Worm (Caenorhabditis elegans) whole organism, midembryonic: ENCODE measurements around the gene top-3.

Experiments used
- T22C8.4 ChIP-seq: fragments of 200-800 bp; sonication (Bioruptor generic); IDR thresholded peaks from 2 replicates; pipeline ENCODE4 v1.3.6; 2022; ENCODE audit warnings: missing genetic modification characterization, missing compliant biosample characterization
- cog-1 ChIP-seq: sonication (generic microtip); optimal IDR thresholded peaks from 2 replicates; lab custom pipeline; 2016; ENCODE audit warnings: missing genetic modification characterization, missing compliant biosample characterization
- flt-1 ChIP-seq: fragments of 200-800 bp; sonication (Bioruptor generic); IDR thresholded peaks from 2 replicates; pipeline ENCODE4 v1.3.6; 2022; ENCODE audit warnings: missing genetic modification characterization, missing compliant biosample characterization
- klf-2 ChIP-seq: fragments of 200-800 bp; sonication (Bioruptor generic); conservative IDR thresholded peaks from 2 replicates; pipeline ENCODE4 v1.3.6; 2022; ENCODE audit warnings: missing genetic modification reagents, missing genetic modification characterization, missing compliant biosample characterization
- med-1 ChIP-seq: sonication (generic microtip); optimal IDR thresholded peaks from 2 replicates; lab custom pipeline; 2017; ENCODE audit warnings: missing genetic modification characterization, mild to moderate bottlenecking, missing compliant biosample characterization, antibody characterized with exemption, missing genetic modification reagents; ENCODE audit not compliant: insufficient read depth
- ref-1 ChIP-seq: fragments of 200-800 bp; sonication (Bioruptor generic); conservative IDR thresholded peaks from 2 replicates; pipeline ENCODE4 v1.3.6; 2022; ENCODE audit warnings: missing genetic modification reagents, missing genetic modification characterization, missing compliant biosample characterization
- tab-1 ChIP-seq: fragments of 200-800 bp; sonication (Bioruptor generic); IDR thresholded peaks from 2 replicates; pipeline ENCODE4 v1.3.6; 2022; ENCODE audit warnings: missing genetic modification characterization, missing compliant biosample characterization
- ztf-23 ChIP-seq: fragments of 200-800 bp; sonication (Bioruptor generic); IDR thresholded peaks from 2 replicates; pipeline ENCODE4 v1.3.6; 2022; ENCODE audit warnings: missing genetic modification reagents, missing genetic modification characterization, missing compliant biosample characterization
- ztf-29 ChIP-seq: fragments of 200-800 bp; sonication (Bioruptor generic); IDR thresholded peaks from 2 replicates; pipeline ENCODE4 v1.3.6; 2022; ENCODE audit warnings: missing genetic modification reagents, missing genetic modification characterization, missing compliant biosample characterization

Gene top-3

DNA sequence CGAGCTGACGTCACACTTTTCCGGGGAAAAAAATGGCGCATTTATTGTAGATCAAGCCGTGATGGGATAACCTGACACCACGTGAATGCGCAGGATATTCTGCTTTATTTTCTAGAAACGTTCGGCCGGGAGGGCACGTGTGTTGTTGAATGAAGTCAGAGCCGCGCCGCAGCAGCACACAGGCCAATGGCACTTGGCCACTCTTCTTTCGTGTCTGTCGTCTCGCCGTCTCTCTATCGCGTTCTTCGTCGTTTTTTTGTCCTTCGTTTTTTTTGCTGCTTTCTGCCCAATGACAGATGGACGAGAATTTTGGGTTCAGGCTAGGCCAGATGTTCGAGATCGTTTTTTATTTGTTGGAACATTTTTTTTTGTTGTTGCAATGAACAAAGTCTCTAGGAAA lies 21.6 kb upstream of the top-3 start:
- TF ChIP-seq ztf-23 (GFP tag; lab: Robert Waterston, UW): no peak
- no peak for TF ChIP-seq ref-1 (GFP tag; lab: Robert Waterston, UW)
- TF ChIP-seq T22C8.4 (GFP tag; lab: Robert Waterston, UW): no peak
- TF ChIP-seq flt-1 (GFP tag; lab: Robert Waterston, UW): no peak
- no peak for TF ChIP-seq med-1
- no peak for TF ChIP-seq klf-2 (GFP tag; lab: Robert Waterston, UW)

DNA sequence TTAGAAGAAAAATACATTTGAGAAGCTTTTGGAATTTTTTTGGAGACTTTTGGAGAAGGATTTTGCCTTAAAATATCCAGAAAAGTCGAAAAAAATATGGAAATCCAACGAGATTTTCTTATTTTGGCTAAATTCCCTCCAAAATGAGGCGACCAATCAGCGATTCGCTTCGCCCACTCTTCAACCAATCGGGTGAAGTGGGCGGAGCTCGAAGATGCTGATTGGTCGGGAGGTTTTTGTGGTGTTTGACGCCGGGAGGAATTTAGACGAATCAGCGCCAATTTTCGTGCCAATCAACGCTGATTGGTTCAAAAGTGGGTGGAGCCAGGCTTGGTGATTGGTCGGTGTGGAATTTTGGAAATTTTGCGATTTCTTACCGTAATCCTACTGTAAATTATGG lies 20.8 kb upstream of the top-3 start:
- TF ChIP-seq ref-1 (GFP tag; lab: Robert Waterston, UW) (no peak), ztf-29 (GFP tag; lab: Robert Waterston, UW) (no peak), flt-1 (GFP tag; lab: Robert Waterston, UW) (no peak), T22C8.4 (GFP tag; lab: Robert Waterston, UW) (no peak), ztf-23 (GFP tag; lab: Robert Waterston, UW) (no peak), cog-1 (tag; lab: Kevin White, UChicago) (no peak), tab-1 (GFP tag; lab: Robert Waterston, UW) (no peak), med-1 (no peak), klf-2 (GFP tag; lab: Robert Waterston, UW) (no peak)

DNA sequence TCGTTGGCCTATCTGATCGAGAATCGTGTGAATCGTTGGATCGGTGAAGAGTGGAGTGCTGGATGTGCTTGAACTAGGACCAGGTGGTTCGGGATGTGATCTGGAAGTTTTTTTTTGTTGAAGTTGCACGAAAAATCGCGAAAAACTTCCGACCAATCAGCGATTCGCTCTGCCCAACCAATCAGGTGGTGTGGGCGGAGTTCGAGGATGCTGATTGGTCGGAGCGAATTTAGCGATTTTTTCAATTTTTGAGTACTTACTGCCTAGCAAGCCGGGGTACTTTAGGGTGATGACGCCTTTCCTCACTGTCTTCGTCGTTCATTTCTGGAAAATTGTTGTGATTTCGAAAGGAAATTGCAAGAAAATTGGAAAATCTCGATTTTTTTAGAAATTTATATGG lies 18.8 kb upstream of the top-3 start, which contains the start of gene Y56A3A.30:
Gene Y56A3A.30, minus strand, starts transcription at position 324 of the 400 bp plus-strand sequence.
- TF ChIP-seq tab-1 (GFP tag; lab: Robert Waterston, UW): no peak
- TF ChIP-seq med-1: no peak
- TF ChIP-seq ref-1 (GFP tag; lab: Robert Waterston, UW): no peak

DNA sequence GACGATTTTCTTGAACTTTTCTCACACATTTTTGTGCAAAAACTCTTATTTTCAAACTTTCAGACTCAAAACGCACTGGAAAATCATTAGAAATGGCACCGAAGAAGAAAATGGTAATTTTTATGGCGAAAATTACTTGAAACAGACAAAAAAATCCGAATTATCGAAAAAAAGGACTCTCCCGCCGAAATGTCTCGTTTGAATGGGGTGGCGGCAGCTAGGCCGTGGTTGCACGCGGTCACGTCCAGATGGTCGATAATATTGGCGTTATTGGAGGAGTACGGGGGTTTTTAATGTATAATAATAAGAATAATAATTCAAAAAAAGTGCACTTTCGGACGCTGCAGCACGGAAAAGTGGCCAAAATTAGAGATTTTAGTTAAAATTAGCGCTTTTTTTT lies 14.4 kb upstream of the top-3 start, which contains the start of gene Y56A3A.31:
Gene Y56A3A.31, plus strand, starts transcription at position 64 of the 400 bp plus-strand sequence.
- TF ChIP-seq ztf-23 (GFP tag; lab: Robert Waterston, UW): no peak

DNA sequence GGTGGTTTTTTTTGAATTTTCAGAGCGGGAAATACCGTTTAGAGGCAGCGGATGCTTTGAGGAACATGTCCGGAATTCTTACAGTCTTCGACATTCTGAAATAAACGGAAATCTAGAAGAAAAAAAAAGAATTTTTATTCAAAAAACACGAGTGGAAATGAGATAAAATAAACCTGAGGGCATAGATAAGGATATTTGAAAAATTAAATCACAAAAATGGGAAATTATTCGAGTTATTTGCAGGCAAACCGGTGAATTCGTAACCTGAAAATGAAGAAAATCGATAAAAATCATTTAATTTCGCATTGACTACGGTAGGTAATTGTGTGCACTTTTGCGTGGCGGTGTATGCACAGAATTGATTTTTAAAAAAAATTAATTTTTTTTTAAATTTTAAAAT lies 14.0 kb upstream of the top-3 start, which contains the start of gene ung-1:
Gene ung-1, minus strand, starts transcription at position 101 of the 400 bp plus-strand sequence.
- no peak for TF ChIP-seq ztf-23 (GFP tag; lab: Robert Waterston, UW)
- no peak for TF ChIP-seq klf-2 (GFP tag; lab: Robert Waterston, UW)
- TF ChIP-seq ref-1 (GFP tag; lab: Robert Waterston, UW): no peak
- no peak for TF ChIP-seq tab-1 (GFP tag; lab: Robert Waterston, UW)
- no peak for TF ChIP-seq cog-1 (tag; lab: Kevin White, UChicago)
- TF ChIP-seq med-1: no peak
- TF ChIP-seq T22C8.4 (GFP tag; lab: Robert Waterston, UW): no peak
- TF ChIP-seq flt-1 (GFP tag; lab: Robert Waterston, UW): no peak
- TF ChIP-seq ztf-29 (GFP tag; lab: Robert Waterston, UW): no peak

DNA sequence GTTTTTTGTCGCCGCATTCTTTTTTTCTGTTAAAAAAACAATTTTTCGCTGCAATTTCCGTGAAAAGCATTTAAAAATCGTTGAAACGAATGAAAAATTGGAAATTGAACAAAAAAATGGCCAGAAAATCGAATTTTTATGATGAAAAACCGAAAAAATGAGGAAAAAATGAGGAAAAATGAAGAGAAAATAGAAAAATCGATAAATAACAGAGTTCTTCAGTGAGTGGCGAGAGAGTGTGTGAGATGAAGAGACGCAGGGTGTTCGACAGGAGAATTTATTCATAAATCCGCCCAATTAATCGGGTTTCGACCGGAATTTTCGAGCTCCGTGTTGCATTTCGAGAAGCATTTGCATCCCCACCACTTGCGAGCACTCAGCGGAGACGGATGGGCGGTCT lies 11.4 kb upstream of the top-3 start, which contains the start of gene Y56A3A.28:
Gene Y56A3A.28, minus strand, starts transcription at position 33 of the 400 bp plus-strand sequence.
- TF ChIP-seq tab-1 (GFP tag; lab: Robert Waterston, UW) (no peak), cog-1 (tag; lab: Kevin White, UChicago) (no peak), flt-1 (GFP tag; lab: Robert Waterston, UW) (no peak), T22C8.4 (GFP tag; lab: Robert Waterston, UW) (0 out of 2 replicates have a peak, but pooled peaks have one; percentile 36)

DNA sequence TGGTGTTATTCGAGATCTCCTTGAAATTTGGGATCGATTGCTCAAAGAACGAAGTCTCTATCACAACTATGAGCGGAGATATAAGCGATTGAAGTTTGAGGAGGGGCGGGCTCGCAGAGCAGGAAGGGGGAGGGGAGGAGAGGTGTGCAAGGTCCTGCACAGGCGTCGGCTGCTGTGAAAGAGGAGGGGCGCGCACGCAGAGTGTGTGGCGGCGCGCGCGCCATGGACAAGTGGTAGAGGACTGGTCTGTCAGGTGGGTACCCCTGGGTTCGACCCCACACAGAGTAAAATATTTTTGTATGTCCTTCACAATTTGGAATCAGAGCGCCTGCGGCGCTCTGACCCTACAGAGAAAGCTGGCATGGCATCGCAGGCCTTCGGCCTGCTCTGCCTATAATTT lies 7.1 kb upstream of the top-3 start:
- TF ChIP-seq klf-2 (GFP tag; lab: Robert Waterston, UW): 0 out of 2 replicates have a peak, but pooled peaks have one; percentile 28

DNA sequence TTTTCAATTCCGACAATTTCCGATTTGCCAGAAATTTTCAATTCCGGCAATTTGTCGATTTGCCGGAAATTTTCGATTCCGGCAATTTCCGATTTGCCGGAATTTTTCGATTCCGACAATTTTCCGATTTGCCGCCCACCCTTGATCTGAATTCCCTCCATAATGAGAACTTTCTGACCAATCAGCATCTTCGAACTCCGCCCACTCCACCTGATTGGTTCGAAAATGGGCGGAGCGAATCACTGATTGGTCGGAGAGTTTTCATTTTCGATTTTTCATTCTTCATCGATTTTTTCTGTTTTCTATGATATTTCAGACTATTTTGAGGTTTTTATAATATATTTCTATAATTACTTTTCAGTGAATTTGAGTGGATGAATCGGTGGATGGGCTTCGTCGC lies 5.8 kb downstream of the top-3 start:
- no peak for TF ChIP-seq ref-1 (GFP tag; lab: Robert Waterston, UW)
- TF ChIP-seq ztf-29 (GFP tag; lab: Robert Waterston, UW): no peak
- TF ChIP-seq T22C8.4 (GFP tag; lab: Robert Waterston, UW): no peak
- TF ChIP-seq tab-1 (GFP tag; lab: Robert Waterston, UW): no peak
- no peak for TF ChIP-seq ztf-23 (GFP tag; lab: Robert Waterston, UW)
- no peak for TF ChIP-seq flt-1 (GFP tag; lab: Robert Waterston, UW)
- TF ChIP-seq cog-1 (tag; lab: Kevin White, UChicago): no peak
- TF ChIP-seq med-1: no peak
- TF ChIP-seq klf-2 (GFP tag; lab: Robert Waterston, UW): no peak

DNA sequence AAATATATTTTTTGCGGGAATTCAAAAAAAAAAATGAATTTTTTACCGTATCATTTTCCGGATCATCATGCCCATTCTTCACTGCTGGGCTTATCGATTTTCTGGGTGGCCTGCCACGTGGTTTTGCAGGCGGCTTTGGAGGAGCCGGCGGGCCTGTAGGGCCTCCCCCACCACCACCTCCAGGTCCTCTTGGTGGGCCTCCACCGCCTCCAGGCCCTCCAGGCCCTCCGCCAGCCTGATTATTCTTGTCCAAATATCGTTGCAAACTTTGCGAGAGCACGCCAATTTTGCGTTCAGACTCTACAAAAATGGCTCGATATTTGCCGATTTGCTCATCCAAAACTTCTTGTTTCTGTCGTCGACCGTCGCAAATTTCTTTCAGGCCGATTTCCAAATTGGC lies 8.9 kb downstream of the top-3 start:
- TF ChIP-seq T22C8.4 (GFP tag; lab: Robert Waterston, UW): peak; percentile 36; the same call in 1 of the 2 replicates
- no peak for TF ChIP-seq tab-1 (GFP tag; lab: Robert Waterston, UW)

DNA sequence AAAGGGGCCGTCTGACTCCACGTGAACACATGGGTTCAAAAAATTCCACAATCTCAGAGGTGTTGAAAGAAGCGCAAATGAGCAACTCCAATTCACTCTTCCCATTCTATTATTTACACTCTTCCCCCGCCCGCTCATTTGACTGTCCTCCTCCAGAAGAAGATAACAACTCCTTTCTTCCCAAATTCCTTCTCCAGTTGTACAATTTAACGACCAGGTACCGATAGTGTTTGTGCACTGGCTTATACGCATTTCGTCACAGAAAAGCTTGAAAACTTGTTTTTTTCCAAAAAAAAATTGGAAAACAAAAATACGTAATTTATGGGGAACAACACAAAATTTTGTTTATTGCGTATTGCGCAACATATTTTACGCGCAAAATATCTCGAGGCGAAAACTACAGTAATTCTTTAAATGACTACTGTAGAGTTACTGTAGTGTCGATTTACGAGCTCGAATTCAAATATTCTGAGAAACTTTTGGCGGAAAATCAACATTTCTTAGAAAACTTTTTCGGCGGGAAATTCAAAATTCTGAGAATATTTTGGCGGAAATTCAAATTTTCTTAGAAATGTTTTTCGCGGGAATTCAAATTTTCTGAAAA lies 10.6 kb downstream of the top-3 start:
- TF ChIP-seq ref-1 (GFP tag; lab: Robert Waterston, UW) (no peak), ztf-29 (GFP tag; lab: Robert Waterston, UW) (no peak), T22C8.4 (GFP tag; lab: Robert Waterston, UW) (no peak), cog-1 (tag; lab: Kevin White, UChicago) (no peak), tab-1 (GFP tag; lab: Robert Waterston, UW) (no peak), flt-1 (GFP tag; lab: Robert Waterston, UW) (no peak), ztf-23 (GFP tag; lab: Robert Waterston, UW) (no peak), klf-2 (GFP tag; lab: Robert Waterston, UW) (no peak), med-1 (no peak)
